Worm (Caenorhabditis elegans): ENCODE data around the gene appg-1.

appg-1 gene

DNA sequence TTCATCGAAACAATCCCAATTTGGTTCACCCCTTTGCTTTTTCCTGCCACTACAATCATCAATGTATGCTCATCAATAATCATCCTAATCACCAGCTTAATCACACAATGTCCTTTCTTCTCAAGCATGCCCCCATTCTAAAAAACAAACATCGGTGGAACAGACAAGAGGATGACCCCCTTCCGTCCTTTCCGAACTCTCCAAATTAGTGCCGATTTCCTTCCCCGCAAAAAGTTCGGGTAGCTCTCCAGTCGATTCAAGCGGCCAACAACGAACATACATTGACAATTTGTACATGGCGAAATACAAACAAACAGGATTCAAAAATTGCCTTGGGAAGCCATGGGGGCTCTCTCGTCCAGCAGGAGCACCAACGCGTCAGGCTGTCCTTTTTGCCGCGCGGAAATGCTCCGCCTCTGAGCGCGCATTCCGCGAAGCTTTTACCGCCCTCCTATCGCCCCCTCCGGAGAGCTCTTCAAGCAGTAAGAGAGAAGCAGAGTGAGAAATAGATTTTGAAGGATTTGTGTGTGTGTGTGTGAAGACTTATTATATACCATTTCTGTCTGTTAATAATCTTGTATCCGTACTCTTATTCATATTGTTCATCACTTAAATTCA is at the start of gene appg-1:
Gene appg-1, plus strand, starts transcription at position 427 of the 618 bp plus-strand sequence.
- TF ChIP-seq madf-9 (GFP tag; conservative IDR thresholded peaks at IDR 0.05) (0 out of 2 replicates have a peak, but pooled peaks have one; percentile 6), dmd-8 (GFP tag; IDR thresholded peaks at IDR 0.05) (0 out of 2 replicates have a peak, but pooled peaks have one; percentile 34), egl-27 (tag; optimal IDR thresholded peaks at IDR 0.05) (no peak), nhr-10 (tag; optimal IDR thresholded peaks at IDR 0.05) (no peak), lim-7 (GFP tag; IDR thresholded peaks at IDR 0.05) (no peak), spr-3 (GFP tag; optimal IDR thresholded peaks at IDR 0.05) (peak; percentile 3), D1046.2 (GFP tag; IDR thresholded peaks at IDR 0.05) (no peak), nhr-237 (tag; optimal IDR thresholded peaks at IDR 0.05) (no peak), rbr-2 (tag; optimal IDR thresholded peaks at IDR 0.05) (no peak), pqm-1 (tag; optimal IDR thresholded peaks at IDR 0.05) (no peak), nhr-6 (tag; optimal IDR thresholded peaks at IDR 0.05) (no peak), aha-1 (tag) (peak; percentile 91), F26F4.8 (GFP tag; conservative IDR thresholded peaks at IDR 0.05) (0 out of 2 replicates have a peak, but pooled peaks have one; percentile 5), ces-1 (GFP tag; optimal IDR thresholded peaks at IDR 0.05) (no peak), F44E2.7 (GFP tag; IDR thresholded peaks at IDR 0.05) (no peak), set-16 (GFP tag; IDR thresholded peaks at IDR 0.05) (peak; percentile 86), arid-1 (GFP tag; conservative IDR thresholded peaks at IDR 0.05) (no peak), mes-2 (tag; optimal IDR thresholded peaks at IDR 0.05; ENCODE audit: poor library complexity, severe bottlenecking) (no peak), nhr-48 (tag; optimal IDR thresholded peaks at IDR 0.05) (no peak), dmd-9 (GFP tag; IDR thresholded peaks at IDR 0.05) (no peak), daf-16 (GFP tag; optimal IDR thresholded peaks at IDR 0.05) (no peak), daf-16 (tag; optimal IDR thresholded peaks at IDR 0.05) (no peak)

DNA sequence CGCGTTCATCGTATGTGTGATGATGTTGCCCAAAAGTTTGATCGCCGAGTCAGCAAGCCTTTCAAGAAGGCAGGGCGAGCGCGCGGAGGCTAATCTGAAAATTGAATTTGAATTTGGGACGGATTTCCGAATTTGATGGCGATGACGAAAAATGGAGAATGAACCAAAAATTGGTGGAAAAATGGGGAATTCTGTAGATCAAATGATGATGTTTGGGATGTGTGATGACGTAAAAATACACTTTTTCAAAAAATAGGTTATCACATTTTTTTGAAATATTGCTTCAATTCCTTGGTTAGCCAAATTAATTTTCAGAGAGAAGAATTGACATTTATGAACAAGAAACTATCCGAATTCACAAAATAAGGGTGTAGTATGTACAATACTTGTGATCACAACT is 46.3 kb upstream of the appg-1 start, which contains the start of gene ZK971.1:
Gene ZK971.1, minus strand, starts transcription at position 101 of the 400 bp plus-strand sequence.
- TF ChIP-seq Y48G9A.11 (GFP tag; IDR thresholded peaks at IDR 0.05) (no peak), R02D3.7 (tag; optimal IDR thresholded peaks at IDR 0.05) (no peak), fos-1 (tag; optimal IDR thresholded peaks at IDR 0.05) (no peak), ceh-20 (GFP tag; IDR thresholded peaks at IDR 0.05) (no peak), daf-8 (GFP tag; IDR thresholded peaks at IDR 0.05) (no peak)

DNA sequence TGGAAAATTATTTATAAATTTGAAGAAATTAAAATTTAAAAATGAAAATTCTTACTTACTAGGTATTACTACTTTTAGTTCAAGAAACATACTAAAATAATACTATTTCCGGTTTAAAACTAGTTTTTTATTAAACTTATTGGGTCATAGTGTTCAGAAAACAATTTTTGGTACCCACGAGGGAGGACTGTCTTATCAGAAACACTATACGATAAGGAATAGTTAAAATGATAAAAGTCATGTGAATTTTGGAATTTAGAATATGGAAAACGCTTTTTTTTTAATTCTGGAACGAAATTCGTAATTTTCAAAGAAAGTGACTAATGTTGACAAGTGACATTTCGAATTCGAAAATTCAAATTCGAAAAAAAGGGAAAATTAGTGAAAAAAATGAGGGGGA is 44.2 kb upstream of the appg-1 start:
- TF ChIP-seq nhr-10 (tag; optimal IDR thresholded peaks at IDR 0.05) (no peak), aha-1 (tag) (no peak), hlh-11 (tag; optimal IDR thresholded peaks at IDR 0.05) (no peak), dmd-9 (GFP tag; IDR thresholded peaks at IDR 0.05) (no peak), fkh-10 (GFP tag; optimal IDR thresholded peaks at IDR 0.05) (no peak), hlh-30 (tag; optimal IDR thresholded peaks at IDR 0.05; ENCODE audit: insufficient read depth) (no peak), ceh-62 (tag; optimal IDR thresholded peaks at IDR 0.05) (no peak), madf-9 (GFP tag; conservative IDR thresholded peaks at IDR 0.05) (no peak), dve-1 (tag; optimal IDR thresholded peaks at IDR 0.05; ENCODE audit: insufficient read depth) (peak; percentile 17), pqm-1 (tag; optimal IDR thresholded peaks at IDR 0.05) (peak; percentile 27), lin-15B (tag; optimal IDR thresholded peaks at IDR 0.05) (no peak), ceh-82 (tag; optimal IDR thresholded peaks at IDR 0.05) (no peak), unc-130 (GFP tag; optimal IDR thresholded peaks at IDR 0.05) (no peak), rbr-2 (tag; optimal IDR thresholded peaks at IDR 0.05) (no peak), mdl-1 (tag; optimal IDR thresholded peaks at IDR 0.05) (peak in 1 of 2 experiments; percentile 2)

DNA sequence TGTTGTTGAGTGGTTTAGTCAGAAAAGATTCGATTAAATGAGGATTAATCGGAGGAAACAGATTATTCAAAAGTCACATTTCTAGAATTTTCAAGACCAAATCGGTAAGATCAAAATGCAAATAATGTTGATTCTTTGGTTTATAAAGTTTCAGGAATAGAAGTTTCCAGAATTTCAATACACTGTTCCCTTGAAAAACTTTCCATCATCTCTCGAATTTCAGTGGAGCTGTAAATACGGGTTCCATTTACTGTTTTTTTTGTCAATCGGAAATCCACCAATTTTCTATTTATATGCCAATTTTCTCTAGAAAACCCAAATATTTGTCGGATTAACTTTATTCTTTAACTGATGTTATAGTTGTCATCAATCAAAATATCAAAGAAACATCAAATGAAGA is 42.7 kb upstream of the appg-1 start:
- TF ChIP-seq ceh-62 (tag; optimal IDR thresholded peaks at IDR 0.05) (no peak), aha-1 (tag) (peak; percentile 69)

Measured in whole organism, L4 larva.